Worm (Caenorhabditis elegans): ENCODE data around the gene F17C8.9.
"Not testable (repeated sequence)": the region's sequence is repeated elsewhere in the genome, so short reads cannot be mapped to it uniquely, and the experiment has no call there.

The F17C8.9 gene

ce11 chrIII:4766842-4767241 is 32.7 kb downstream of the F17C8.9 start:
- TF ChIP-seq elt-3 (tag; optimal IDR thresholded peaks at IDR 0.05) (peak in 1 of 6 experiments; percentile 5), mef-2 (tag; optimal IDR thresholded peaks at IDR 0.05) (no peak), elt-2 (tag; optimal IDR thresholded peaks at IDR 0.05) (peak; percentile 39), ets-5 (GFP tag; IDR thresholded peaks at IDR 0.05) (no peak), blmp-1 (tag; optimal IDR thresholded peaks at IDR 0.05) (peak; percentile 59), nhr-19 (GFP tag; conservative IDR thresholded peaks at IDR 0.05) (no peak), ceh-8 (GFP tag; optimal IDR thresholded peaks at IDR 0.05) (no peak), ama-1 (optimal IDR thresholded peaks at IDR 0.05) (no peak)

ce11 chrIII:4767869-4768645 is 33.9 kb downstream of the F17C8.9 start:
- peak in 1 of 6 experiments; percentile 14 for TF ChIP-seq elt-3 (tag; optimal IDR thresholded peaks at IDR 0.05)
- TF ChIP-seq hlh-4 (tag; optimal IDR thresholded peaks at IDR 0.05), result no peak
- TF ChIP-seq blmp-1 (tag; optimal IDR thresholded peaks at IDR 0.05), result peak; percentile 94

ce11 chrIII:4778003-4778402 is 43.8 kb downstream of the F17C8.9 start, which contains the start of gene B0393.7:
Gene B0393.7, minus strand, starts transcription at chrIII:4778103.
- no peak for TF ChIP-seq pax-3 (tag; optimal IDR thresholded peaks at IDR 0.05)
- TF ChIP-seq ceh-88 (GFP tag; IDR thresholded peaks at IDR 0.05), result no peak
- TF ChIP-seq nhr-71 (tag; optimal IDR thresholded peaks at IDR 0.05), result no peak
- no peak for TF ChIP-seq nhr-12 (tag; optimal IDR thresholded peaks at IDR 0.05)
- no peak for TF ChIP-seq unc-98 (GFP tag; IDR thresholded peaks at IDR 0.05)
- TF ChIP-seq nhr-77 (tag; optimal IDR thresholded peaks at IDR 0.05), result no peak
- no peak for TF ChIP-seq xbp-1 (tag; optimal IDR thresholded peaks at IDR 0.05)
- TF ChIP-seq dpl-1 (GFP tag; optimal IDR thresholded peaks at IDR 0.05), result no peak
- no peak for TF ChIP-seq mef-2 (tag; optimal IDR thresholded peaks at IDR 0.05)
- TF ChIP-seq nhr-85 (tag), result no peak
- TF ChIP-seq swsn-7 (tag; optimal IDR thresholded peaks at IDR 0.05), result no peak
- TF ChIP-seq aly-2 (tag; optimal IDR thresholded peaks at IDR 0.05), result no peak
- TF ChIP-seq tlp-1 (tag; optimal IDR thresholded peaks at IDR 0.05), result no peak
- TF ChIP-seq sox-4 (tag; optimal IDR thresholded peaks at IDR 0.05), result no peak
- TF ChIP-seq hlh-4 (tag; optimal IDR thresholded peaks at IDR 0.05), result no peak
- no peak for TF ChIP-seq unc-62 (GFP tag; optimal IDR thresholded peaks at IDR 0.05)
- no peak for TF ChIP-seq nhr-20 (tag; optimal IDR thresholded peaks at IDR 0.05)
- TF ChIP-seq Y116A8C.19 (tag; optimal IDR thresholded peaks at IDR 0.05; ENCODE audit: borderline replicate concordance), result no peak
- no peak for TF ChIP-seq irx-1 (tag; optimal IDR thresholded peaks at IDR 0.05)

ce11 chrIII:4779855-4780254 is 45.7 kb downstream of the F17C8.9 start, which contains the start of gene B0393.9:
Gene B0393.9, minus strand, starts transcription at chrIII:4780157.
- TF ChIP-seq blmp-1 (tag; optimal IDR thresholded peaks at IDR 0.05) (peak; percentile 53), unc-98 (GFP tag; IDR thresholded peaks at IDR 0.05) (no peak), elt-2 (tag; optimal IDR thresholded peaks at IDR 0.05) (peak; percentile 25)

ce11 chrIII:4781937-4782576 is 47.9 kb downstream of the F17C8.9 start, which contains the start of the genes gex-5 and C38D4.10:
Gene gex-5, minus strand, starts transcription at chrIII:4781987.
Gene C38D4.10, plus strand, starts transcription at chrIII:4782526.
- TF ChIP-seq efl-1 (optimal IDR thresholded peaks at IDR 0.05); efl-1 (GFP tag; optimal IDR thresholded peaks at IDR 0.05 in 1 of 2); lsy-2 (tag; optimal IDR thresholded peaks at IDR 0.05); sup-37 (GFP tag; optimal IDR thresholded peaks at IDR 0.05): not testable (repeated sequence)

ce11 chrIII:4785131-4785530 is 51.0 kb downstream of the F17C8.9 start, which contains the start of gene enu-3.2:
Gene enu-3.2, minus strand, starts transcription at chrIII:4785235.
- TF ChIP-seq elt-3 (tag; optimal IDR thresholded peaks at IDR 0.05); ets-5 (GFP tag; IDR thresholded peaks at IDR 0.05); fkh-4 (tag; optimal IDR thresholded peaks at IDR 0.05; ENCODE audit: borderline replicate concordance): not testable (repeated sequence)
